Worm (Caenorhabditis elegans) whole organism, L4 larva: ENCODE results near the gene T28D6.3.

Source experiments
- hlh-30 ChIP-seq: sonication (generic microtip); optimal IDR thresholded peaks from 2 replicates; lab custom pipeline; 2017; ENCODE audit warnings: antibody characterized with exemption, mild to moderate bottlenecking, missing genetic modification characterization, missing compliant biosample characterization; ENCODE audit not compliant: insufficient read depth
- nhr-237 ChIP-seq: sonication (generic microtip); optimal IDR thresholded peaks from 2 replicates; lab custom pipeline; 2017; ENCODE audit warnings: missing biosample characterization, missing genetic modification characterization
- pqm-1 ChIP-seq: sonication (generic microtip); optimal IDR thresholded peaks from 2 replicates; lab custom pipeline; 2017; ENCODE audit warnings: missing biosample characterization, missing genetic modification characterization
- unc-39 ChIP-seq: sonication (generic microtip); optimal IDR thresholded peaks from 2 replicates; lab custom pipeline; 2017; ENCODE audit warnings: missing biosample characterization, missing genetic modification characterization
- zag-1 ChIP-seq: fragments of 150-350 bp; optimal IDR thresholded peaks from 2 replicates; lab custom pipeline; 2014; ENCODE audit warnings: missing biosample characterization, missing genetic modification characterization

ce11 chrIII:11333032-11333732 is 33.4 kb upstream of the T28D6.3 start, which contains the start of gene T28D6.5:
- no peak for TF ChIP-seq unc-39 (tag; lab: Kevin White, UChicago)
- no peak for TF ChIP-seq nhr-237
- no peak for TF ChIP-seq pqm-1
- no peak for TF ChIP-seq zag-1 (tag; lab: Kevin White, UChicago)
- no peak for TF ChIP-seq hlh-30 (tag; lab: Kevin White, UChicago)
